Worm (Caenorhabditis elegans) whole organism, L2 larva: Measurements from ENCODE around the gene ZK1098.3.
A peak's percentile ranks its signal among the peaks of the same experiment; 100 is the strongest.

Experiments used
- C34F6.9 ChIP-seq: fragments of 150-350 bp; optimal IDR thresholded peaks from 2 replicates; lab custom pipeline; 2014; ENCODE audit warnings: missing biosample characterization, missing genetic modification characterization
- R02D3.7 ChIP-seq: fragments of 150-350 bp; optimal IDR thresholded peaks from 2 replicates; lab custom pipeline; 2014; ENCODE audit warnings: missing biosample characterization, missing genetic modification characterization
- Y55F3AM.14 ChIP-seq: fragments of 200-800 bp; sonication (Bioruptor generic); optimal IDR thresholded peaks from 2 replicates; lab custom pipeline; 2018; ENCODE audit warnings: mild to moderate bottlenecking, missing genetic modification characterization, missing compliant biosample characterization
- ZK546.5 ChIP-seq: sonication (generic microtip); optimal IDR thresholded peaks from 2 replicates; lab custom pipeline; 2017; ENCODE audit warnings: missing biosample characterization, missing genetic modification characterization
- alr-1 ChIP-seq: fragments of 150-350 bp; optimal IDR thresholded peaks from 2 replicates; lab custom pipeline; 2014; ENCODE audit warnings: missing biosample characterization, missing genetic modification characterization
- aly-2 ChIP-seq: fragments of 150-350 bp; optimal IDR thresholded peaks from 2 replicates; lab custom pipeline; 2014; ENCODE audit warnings: missing biosample characterization, missing genetic modification characterization
- ama-1 ChIP-seq: fragments of 150-350 bp; optimal IDR thresholded peaks from 2 replicates; lab custom pipeline; 2018; ENCODE audit warnings: inconsistent platforms
- blmp-1 ChIP-seq: sonication (generic microtip); optimal IDR thresholded peaks from 2 replicates; lab custom pipeline; 2017; ENCODE audit warnings: missing genetic modification characterization, mild to moderate bottlenecking, missing compliant biosample characterization, antibody characterized with exemption, moderate library complexity; ENCODE audit not compliant: insufficient read depth
- ceh-16 ChIP-seq: fragments of 150-350 bp; optimal IDR thresholded peaks from 2 replicates; lab custom pipeline; 2014; ENCODE audit warnings: missing biosample characterization, missing genetic modification characterization
- crh-2 ChIP-seq: sonication (generic microtip); optimal IDR thresholded peaks from 2 replicates; lab custom pipeline; 2017; ENCODE audit warnings: missing biosample characterization, missing genetic modification characterization
- dmd-4 ChIP-seq: sonication (generic microtip); optimal IDR thresholded peaks from 2 replicates; lab custom pipeline; 2017; ENCODE audit warnings: missing biosample characterization, missing genetic modification characterization
- egl-27 ChIP-seq: sonication (generic microtip); optimal IDR thresholded peaks from 3 replicates; lab custom pipeline; 2017; ENCODE audit warnings: missing biosample characterization, missing genetic modification reagents, missing genetic modification characterization
- elt-1 ChIP-seq: fragments of 150-350 bp; optimal IDR thresholded peaks from 2 replicates; lab custom pipeline; 2014; ENCODE audit warnings: missing biosample characterization, missing genetic modification characterization
- fos-1 ChIP-seq: fragments of 150-350 bp; optimal IDR thresholded peaks from 2 replicates; lab custom pipeline; 2014; ENCODE audit warnings: missing biosample characterization, missing genetic modification characterization
- gmeb-1 ChIP-seq: fragments of 150-350 bp; optimal IDR thresholded peaks from 2 replicates; lab custom pipeline; 2014; ENCODE audit warnings: missing biosample characterization, missing genetic modification characterization
- lin-11 ChIP-seq: fragments of 150-350 bp; sonication (generic microtip); optimal IDR thresholded peaks from 2 replicates; lab custom pipeline; 2014; ENCODE audit warnings: missing biosample characterization, missing genetic modification characterization, inconsistent platforms, mixed read lengths
- lin-13 ChIP-seq: fragments of 150-350 bp; optimal IDR thresholded peaks from 2 replicates; lab custom pipeline; 2014; ENCODE audit warnings: missing biosample characterization, missing genetic modification reagents, missing genetic modification characterization
- lin-39 ChIP-seq: fragments of 150-350 bp; optimal IDR thresholded peaks from 2 replicates; lab custom pipeline; 2014; ENCODE audit warnings: missing biosample characterization, missing genetic modification reagents, missing genetic modification characterization
- lsy-2 ChIP-seq, 2 experiments: fragments of 150-350 bp in 1 of 2; sonication (generic microtip) in 1 of 2; optimal IDR thresholded peaks; 2 replicates each; lab custom pipeline; 2014 to 2017; ENCODE audit warnings: missing biosample characterization in 2 of 2, missing genetic modification characterization in 2 of 2
- mab-5 ChIP-seq: fragments of 150-350 bp; optimal IDR thresholded peaks from 2 replicates; lab custom pipeline; 2014; ENCODE audit warnings: missing biosample characterization, missing genetic modification characterization
- mbf-1 ChIP-seq: sonication (generic microtip); optimal IDR thresholded peaks from 2 replicates; lab custom pipeline; 2017; ENCODE audit warnings: missing biosample characterization, missing genetic modification characterization
- mdl-1 ChIP-seq, 2 experiments: fragments of 150-350 bp in 1 of 2; sonication (generic microtip) in 1 of 2; optimal IDR thresholded peaks; 2 replicates each; lab custom pipeline; 2017; ENCODE audit warnings: missing biosample characterization in 2 of 2, missing genetic modification characterization in 2 of 2
- nhr-10 ChIP-seq: sonication (generic microtip); optimal IDR thresholded peaks from 2 replicates; lab custom pipeline; 2017; ENCODE audit warnings: missing biosample characterization, missing genetic modification characterization
- nhr-11 ChIP-seq: fragments of 150-350 bp; optimal IDR thresholded peaks from 2 replicates; lab custom pipeline; 2014; ENCODE audit warnings: missing biosample characterization, missing genetic modification characterization
- nhr-12 ChIP-seq: fragments of 150-350 bp; optimal IDR thresholded peaks from 2 replicates; lab custom pipeline; 2014; ENCODE audit warnings: missing biosample characterization, missing genetic modification characterization
- nhr-129 ChIP-seq: fragments of 150-350 bp; optimal IDR thresholded peaks from 2 replicates; lab custom pipeline; 2014; ENCODE audit warnings: missing biosample characterization, missing genetic modification characterization
- nhr-21 ChIP-seq: fragments of 150-350 bp; optimal IDR thresholded peaks from 2 replicates; lab custom pipeline; 2014; ENCODE audit warnings: missing biosample characterization, missing genetic modification characterization
- nhr-23 ChIP-seq: fragments of 150-350 bp; optimal IDR thresholded peaks from 2 replicates; lab custom pipeline; 2014; ENCODE audit warnings: missing biosample characterization, missing genetic modification reagents, missing genetic modification characterization
- nhr-237 ChIP-seq: fragments of 150-350 bp; optimal IDR thresholded peaks from 2 replicates; lab custom pipeline; 2014; ENCODE audit warnings: missing biosample characterization, missing genetic modification characterization
- nhr-25 ChIP-seq: fragments of 150-350 bp; sonication (generic microtip); optimal IDR thresholded peaks from 3 replicates; lab custom pipeline; 2014; ENCODE audit warnings: missing biosample characterization, missing genetic modification characterization
- nhr-6 ChIP-seq: fragments of 150-350 bp; optimal IDR thresholded peaks from 2 replicates; lab custom pipeline; 2014; ENCODE audit warnings: missing biosample characterization, missing genetic modification characterization
- nhr-77 ChIP-seq: fragments of 150-350 bp; optimal IDR thresholded peaks from 2 replicates; lab custom pipeline; 2014; ENCODE audit warnings: missing biosample characterization, missing genetic modification characterization
- peb-1 ChIP-seq: fragments of 150-350 bp; optimal IDR thresholded peaks from 2 replicates; lab custom pipeline; 2014; ENCODE audit warnings: missing biosample characterization, missing genetic modification characterization
- sem-4 ChIP-seq: fragments of 150-350 bp; optimal IDR thresholded peaks from 2 replicates; lab custom pipeline; 2014; ENCODE audit warnings: missing biosample characterization, missing genetic modification reagents, missing genetic modification characterization
- sma-3 ChIP-seq: sonication (generic microtip); optimal IDR thresholded peaks from 2 replicates; lab custom pipeline; 2016; ENCODE audit warnings: missing genetic modification reagents, missing genetic modification characterization, missing compliant biosample characterization
- sma-9 ChIP-seq, 2 experiments: fragments of 150-350 bp in 1 of 2; sonication (generic microtip) in 1 of 2; optimal IDR thresholded peaks; 2 replicates each; lab custom pipeline; 2014 to 2016; ENCODE audit warnings: missing genetic modification characterization in 2 of 2, mild to moderate bottlenecking in 1 of 2, missing biosample characterization in 1 of 2, missing compliant biosample characterization in 1 of 2, missing genetic modification reagents in 1 of 2, moderate library complexity in 1 of 2
- snpc-4 ChIP-seq: fragments of 150-350 bp; optimal IDR thresholded peaks from 2 replicates; lab custom pipeline; 2014; ENCODE audit warnings: missing biosample characterization, missing genetic modification characterization
- unc-39 ChIP-seq: fragments of 150-350 bp; optimal IDR thresholded peaks from 2 replicates; lab custom pipeline; 2014; ENCODE audit warnings: missing biosample characterization, missing genetic modification characterization
- unc-55 ChIP-seq: fragments of 150-350 bp; sonication (generic microtip); optimal IDR thresholded peaks from 3 replicates; lab custom pipeline; 2014; ENCODE audit warnings: missing biosample characterization, missing genetic modification reagents, missing genetic modification characterization
- unc-62 ChIP-seq: fragments of 150-350 bp; optimal IDR thresholded peaks from 2 replicates; lab custom pipeline; 2014; ENCODE audit warnings: missing biosample characterization, missing genetic modification reagents, missing genetic modification characterization
- zag-1 ChIP-seq: fragments of 150-350 bp; optimal IDR thresholded peaks from 2 replicates; lab custom pipeline; 2014; ENCODE audit warnings: missing biosample characterization, missing genetic modification characterization
- ztf-1 ChIP-seq: fragments of 200-800 bp; sonication (Bioruptor generic); conservative IDR thresholded peaks from 2 replicates; pipeline ENCODE4 v1.3.6; 2022; ENCODE audit warnings: missing genetic modification characterization, missing compliant biosample characterization
- ztf-4 ChIP-seq: fragments of 150-350 bp; optimal IDR thresholded peaks from 2 replicates; lab custom pipeline; 2014; ENCODE audit warnings: missing biosample characterization, missing genetic modification characterization

ZK1098.3 gene

DNA sequence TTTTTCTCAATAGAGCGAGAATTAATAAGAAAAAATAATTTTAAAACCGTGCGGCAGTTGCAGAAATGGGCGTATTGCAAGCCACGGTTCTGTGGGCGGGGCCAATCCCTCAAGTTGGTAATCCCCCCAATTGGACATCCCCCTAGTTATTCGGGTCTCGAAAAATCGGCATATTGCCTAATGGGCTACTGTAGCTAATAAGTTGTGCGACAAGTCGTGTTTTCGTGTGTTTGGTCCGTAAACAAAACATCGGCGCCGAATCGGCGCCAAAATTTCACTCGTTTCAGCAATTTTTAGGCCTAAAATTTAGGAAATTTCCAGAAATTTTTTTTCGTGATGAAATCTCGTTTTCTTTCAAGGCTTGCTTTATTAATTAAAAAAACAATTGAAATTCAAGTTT is 34.2 kb downstream of the ZK1098.3 start:
- TF ChIP-seq nhr-10 (tag; lab: Kevin White, UChicago) (no peak), mdl-1 (tag; optimal IDR thresholded peaks at IDR 0.05; lab: Kevin White, UChicago) (no peak), blmp-1 (tag; lab: Kevin White, UChicago) (no peak), nhr-12 (tag; lab: Kevin White, UChicago) (no peak), nhr-21 (tag; lab: Kevin White, UChicago) (no peak), unc-62 (no peak), lin-39 (tag; lab: Kevin White, UChicago) (no peak), R02D3.7 (no peak), nhr-25 (tag; lab: Kevin White, UChicago) (no peak), nhr-23 (tag; lab: Kevin White, UChicago) (no peak), Y55F3AM.14 (GFP tag; lab: Kevin White, UChicago) (no peak), ZK546.5 (tag; lab: Kevin White, UChicago) (no peak), gmeb-1 (tag; lab: Kevin White, UChicago) (no peak)

DNA sequence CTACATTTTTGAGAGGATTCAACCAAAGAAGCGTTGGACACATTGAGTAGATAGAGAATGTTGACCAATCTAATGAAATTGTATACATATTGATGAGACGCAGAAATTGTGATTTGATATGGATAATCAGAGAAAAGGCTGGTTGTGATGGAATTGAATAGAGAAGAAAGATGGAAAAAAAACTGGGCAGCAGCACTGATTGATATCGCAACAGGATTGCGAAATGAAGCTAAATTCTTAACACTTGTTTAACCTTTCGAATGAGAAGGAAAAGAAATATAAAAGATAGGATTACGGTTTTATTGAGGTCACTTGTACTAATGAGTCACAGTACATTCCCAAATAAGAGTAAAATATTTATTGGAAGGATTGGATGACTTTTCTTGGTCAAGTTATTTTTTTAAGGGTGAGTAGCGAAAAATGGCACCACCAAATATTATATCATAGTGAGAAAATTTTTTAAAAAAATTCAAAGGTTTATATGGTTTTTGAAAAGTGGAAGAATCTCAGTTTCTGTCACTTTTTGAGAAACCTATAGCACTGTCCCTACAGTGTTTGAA is 36.3 kb downstream of the ZK1098.3 start:
- TF ChIP-seq lin-13 (GFP tag; lab: Kevin White, UChicago), result no peak
- TF ChIP-seq ama-1 (lab: Kevin White, UChicago), result no peak
- no peak for TF ChIP-seq dmd-4 (tag; lab: Kevin White, UChicago)
- no peak for TF ChIP-seq blmp-1 (tag; lab: Kevin White, UChicago)
- TF ChIP-seq elt-1 (tag; lab: Kevin White, UChicago), result no peak
- peak; percentile 37 for TF ChIP-seq sma-9 (GFP tag; optimal IDR thresholded peaks at IDR 0.05; lab: Kevin White, UChicago)
- no peak for TF ChIP-seq sma-9 (tag; optimal IDR thresholded peaks at IDR 0.05; lab: Kevin White, UChicago)
- no peak for TF ChIP-seq C34F6.9 (tag; lab: Kevin White, UChicago)
- no peak for TF ChIP-seq egl-27
- no peak for TF ChIP-seq nhr-11 (tag; lab: Kevin White, UChicago)
- TF ChIP-seq fos-1, result peak; percentile 71
- peak in 1 of 2 experiments; percentile 35 for TF ChIP-seq lsy-2 (tag; optimal IDR thresholded peaks at IDR 0.05; lab: Kevin White, UChicago)
- no peak for TF ChIP-seq peb-1 (tag; lab: Kevin White, UChicago)
- peak; percentile 58 for TF ChIP-seq sma-3
- TF ChIP-seq unc-39 (tag; lab: Kevin White, UChicago), result no peak
- TF ChIP-seq ztf-1 (GFP tag; lab: Robert Waterston, UW), result no peak
- TF ChIP-seq nhr-21 (tag; lab: Kevin White, UChicago), result peak; percentile 5
- TF ChIP-seq, all 48 proteins: peak for 5

DNA sequence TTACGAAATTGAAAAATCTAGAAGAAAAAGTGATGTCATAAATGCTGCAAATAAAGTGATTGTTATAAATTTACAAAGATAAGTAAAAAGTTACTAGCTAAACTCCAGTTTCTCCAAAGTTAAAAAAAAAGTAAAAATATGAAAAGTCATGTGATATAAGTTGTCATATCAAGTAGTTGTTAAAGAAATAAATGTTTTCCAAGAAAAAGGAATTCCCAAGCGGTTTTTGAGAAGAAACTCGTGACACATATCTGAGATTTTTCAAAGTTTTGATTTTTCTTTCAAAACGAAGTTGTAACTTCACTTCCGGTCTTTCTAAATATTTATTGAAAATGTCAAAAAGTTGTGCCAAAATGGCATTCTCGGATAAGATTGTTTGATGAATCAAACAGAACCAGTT is 37.4 kb downstream of the ZK1098.3 start:
- no peak for TF ChIP-seq alr-1 (tag; lab: Kevin White, UChicago)
- no peak for TF ChIP-seq mbf-1 (tag; lab: Kevin White, UChicago)
- no peak for TF ChIP-seq blmp-1 (tag; lab: Kevin White, UChicago)
- TF ChIP-seq zag-1 (tag; lab: Kevin White, UChicago), result no peak
- no peak for TF ChIP-seq sma-9 (GFP tag; optimal IDR thresholded peaks at IDR 0.05; lab: Kevin White, UChicago)
- TF ChIP-seq sma-9 (tag; optimal IDR thresholded peaks at IDR 0.05; lab: Kevin White, UChicago), result no peak
- no peak for TF ChIP-seq sem-4 (tag; lab: Kevin White, UChicago)
- peak; percentile 20 for TF ChIP-seq C34F6.9 (tag; lab: Kevin White, UChicago)
- peak in 1 of 2 experiments; percentile 23 for TF ChIP-seq lsy-2 (tag; optimal IDR thresholded peaks at IDR 0.05; lab: Kevin White, UChicago)
- no peak for TF ChIP-seq peb-1 (tag; lab: Kevin White, UChicago)
- TF ChIP-seq sma-3, result no peak
- TF ChIP-seq elt-1 (tag; lab: Kevin White, UChicago), result no peak
- no peak for TF ChIP-seq mdl-1 (tag; optimal IDR thresholded peaks at IDR 0.05; lab: Kevin White, UChicago)
- TF ChIP-seq unc-62, result no peak
- no peak for TF ChIP-seq unc-55 (GFP tag; lab: Kevin White, UChicago)
- TF ChIP-seq, all 48 proteins: peak for 2

DNA sequence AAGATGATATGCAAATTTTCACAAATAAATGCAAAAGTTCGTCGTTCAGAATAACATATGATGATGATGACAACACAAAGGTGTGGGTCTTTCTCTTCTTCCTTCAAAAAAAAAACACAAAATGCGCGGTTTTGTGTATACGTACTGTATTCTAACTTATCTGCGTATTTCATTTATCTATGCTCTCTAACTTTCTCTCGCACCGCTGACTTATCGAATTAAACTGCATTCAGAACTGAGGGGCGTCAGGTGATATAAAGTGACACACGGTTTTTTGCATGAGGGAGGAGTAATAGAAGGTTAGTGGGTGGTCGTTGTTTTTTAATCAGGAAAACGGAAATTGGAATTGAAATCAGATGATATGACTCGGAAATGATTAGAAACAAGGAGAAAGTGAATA is 38.2 kb downstream of the ZK1098.3 start, which contains the start of gene sod-4:
Gene sod-4, minus strand, starts transcription at position 109 of the 400 bp plus-strand sequence.
- TF ChIP-seq nhr-21 (tag; lab: Kevin White, UChicago) (no peak), mbf-1 (tag; lab: Kevin White, UChicago) (no peak), crh-2 (tag; lab: Kevin White, UChicago) (no peak), nhr-12 (tag; lab: Kevin White, UChicago) (no peak), elt-1 (tag; lab: Kevin White, UChicago) (no peak), sem-4 (tag; lab: Kevin White, UChicago) (no peak), mab-5 (tag; lab: Kevin White, UChicago) (no peak), aly-2 (tag; lab: Kevin White, UChicago) (no peak), nhr-77 (no peak), nhr-237 (tag; lab: Kevin White, UChicago) (no peak), nhr-6 (no peak), ceh-16 (tag; lab: Kevin White, UChicago) (no peak), fos-1 (no peak), unc-62 (no peak), C34F6.9 (tag; lab: Kevin White, UChicago) (no peak), ztf-4 (tag; lab: Kevin White, UChicago) (no peak), egl-27 (no peak), zag-1 (tag; lab: Kevin White, UChicago) (no peak), snpc-4 (tag; lab: Kevin White, UChicago) (no peak), unc-55 (GFP tag; lab: Kevin White, UChicago) (no peak), nhr-11 (tag; lab: Kevin White, UChicago) (no peak), nhr-129 (tag; lab: Kevin White, UChicago) (peak; percentile 60), lin-39 (tag; lab: Kevin White, UChicago) (no peak), lin-11 (tag; lab: Kevin White, UChicago) (no peak), gmeb-1 (tag; lab: Kevin White, UChicago) (peak; percentile 57), sma-3 (peak; percentile 47), mdl-1 (tag; optimal IDR thresholded peaks at IDR 0.05; lab: Kevin White, UChicago) (no peak), nhr-10 (tag; lab: Kevin White, UChicago) (no peak), ZK546.5 (tag; lab: Kevin White, UChicago) (no peak)
